Worm (Caenorhabditis elegans): ENCODE results near the gene hst-1.

Gene hst-1

ce11 chrIV:8737354-8737753, 46.0 kb upstream of the hst-1 start:
- TF ChIP-seq elt-3 (tag; optimal IDR thresholded peaks at IDR 0.05) (no peak), unc-120 (tag; optimal IDR thresholded peaks at IDR 0.05; ENCODE audit: poor library complexity, severe bottlenecking) (peak; percentile 10), hlh-1 (tag; optimal IDR thresholded peaks at IDR 0.05) (peak; percentile 11), bed-3 (GFP tag; optimal IDR thresholded peaks at IDR 0.05) (no peak), blmp-1 (tag; optimal IDR thresholded peaks at IDR 0.05) (no peak), mep-1 (tag; optimal IDR thresholded peaks at IDR 0.05) (no peak), ztf-11 (tag; optimal IDR thresholded peaks at IDR 0.05) (no peak), lsy-2 (tag; optimal IDR thresholded peaks at IDR 0.05) (no peak), pha-4 (tag; optimal IDR thresholded peaks at IDR 0.05) (peak; percentile 35), unc-62 (GFP tag; optimal IDR thresholded peaks at IDR 0.05) (no peak), ceh-83 (GFP tag; optimal IDR thresholded peaks at IDR 0.05) (no peak), cnd-1 (tag; optimal IDR thresholded peaks at IDR 0.05) (no peak)

ce11 chrIV:8730469-8730868, 39.2 kb upstream of the hst-1 start, which contains the start of gene F21D5.3:
Gene F21D5.3 (plus strand): TSS chrIV:8730815.
- no peak for TF ChIP-seq elt-3 (tag; optimal IDR thresholded peaks at IDR 0.05)
- no peak for TF ChIP-seq unc-120 (tag; optimal IDR thresholded peaks at IDR 0.05; ENCODE audit: poor library complexity, severe bottlenecking)
- TF ChIP-seq pha-4 (tag; optimal IDR thresholded peaks at IDR 0.05), result no peak
- no peak for TF ChIP-seq snpc-4 (tag; optimal IDR thresholded peaks at IDR 0.05)
- TF ChIP-seq cnd-1 (tag; optimal IDR thresholded peaks at IDR 0.05), result no peak
- no peak for TF ChIP-seq sem-2 (GFP tag; optimal IDR thresholded peaks at IDR 0.05)
- no peak for TF ChIP-seq blmp-1 (tag; optimal IDR thresholded peaks at IDR 0.05)
- TF ChIP-seq nhr-28 (tag; optimal IDR thresholded peaks at IDR 0.05), result no peak
- TF ChIP-seq nhr-2 (tag; optimal IDR thresholded peaks at IDR 0.05), result no peak

ce11 chrIV:8729636-8730035, 38.3 kb upstream of the hst-1 start:
- no peak for TF ChIP-seq cnd-1 (tag; optimal IDR thresholded peaks at IDR 0.05)
- TF ChIP-seq sem-2 (GFP tag; optimal IDR thresholded peaks at IDR 0.05), result no peak
- TF ChIP-seq unc-120 (tag; optimal IDR thresholded peaks at IDR 0.05; ENCODE audit: poor library complexity, severe bottlenecking), result no peak
- no peak for TF ChIP-seq ztf-11 (tag; optimal IDR thresholded peaks at IDR 0.05)
- no peak for TF ChIP-seq nhr-237 (tag; optimal IDR thresholded peaks at IDR 0.05)
- no peak for TF ChIP-seq lsy-2 (tag; optimal IDR thresholded peaks at IDR 0.05)
- no peak for TF ChIP-seq hlh-1 (tag; optimal IDR thresholded peaks at IDR 0.05)
- no peak for TF ChIP-seq mep-1 (tag; optimal IDR thresholded peaks at IDR 0.05)

- no peak for TF ChIP-seq blmp-1 (tag; optimal IDR thresholded peaks at IDR 0.05)
- no peak for TF ChIP-seq nhr-12 (tag; optimal IDR thresholded peaks at IDR 0.05)
- TF ChIP-seq M03D4.4 (tag; optimal IDR thresholded peaks at IDR 0.05), result no peak
- no peak for TF ChIP-seq sem-2 (GFP tag; optimal IDR thresholded peaks at IDR 0.05)
- TF ChIP-seq ceh-39 (tag; optimal IDR thresholded peaks at IDR 0.05), result no peak
- no peak for TF ChIP-seq hlh-1 (tag; optimal IDR thresholded peaks at IDR 0.05)
- no peak for TF ChIP-seq snpc-4 (tag; optimal IDR thresholded peaks at IDR 0.05)
- TF ChIP-seq nhr-237 (tag; optimal IDR thresholded peaks at IDR 0.05), result no peak
- no peak for TF ChIP-seq unc-62 (GFP tag; optimal IDR thresholded peaks at IDR 0.05)
- no peak for TF ChIP-seq nhr-28 (tag; optimal IDR thresholded peaks at IDR 0.05)
- no peak for TF ChIP-seq pha-4 (tag; optimal IDR thresholded peaks at IDR 0.05)
- no peak for TF ChIP-seq elt-3 (tag; optimal IDR thresholded peaks at IDR 0.05)
- no peak for TF ChIP-seq mls-2 (tag; optimal IDR thresholded peaks at IDR 0.05)
- no peak for TF ChIP-seq unc-120 (tag; optimal IDR thresholded peaks at IDR 0.05; ENCODE audit: poor library complexity, severe bottlenecking)
- no peak for TF ChIP-seq drap-1 (GFP tag; optimal IDR thresholded peaks at IDR 0.05)
- no peak for TF ChIP-seq cnd-1 (tag; optimal IDR thresholded peaks at IDR 0.05)
- no peak for TF ChIP-seq ztf-11 (tag; optimal IDR thresholded peaks at IDR 0.05)
- TF ChIP-seq lin-32 (GFP tag; optimal IDR thresholded peaks at IDR 0.05), result no peak
Observed at ce11 chrIV:8728122-8728521, 36.8 kb upstream of the hst-1 start, which contains the start of gene otub-3. Gene otub-3 (plus strand): TSS chrIV:8728177.

DNA sequence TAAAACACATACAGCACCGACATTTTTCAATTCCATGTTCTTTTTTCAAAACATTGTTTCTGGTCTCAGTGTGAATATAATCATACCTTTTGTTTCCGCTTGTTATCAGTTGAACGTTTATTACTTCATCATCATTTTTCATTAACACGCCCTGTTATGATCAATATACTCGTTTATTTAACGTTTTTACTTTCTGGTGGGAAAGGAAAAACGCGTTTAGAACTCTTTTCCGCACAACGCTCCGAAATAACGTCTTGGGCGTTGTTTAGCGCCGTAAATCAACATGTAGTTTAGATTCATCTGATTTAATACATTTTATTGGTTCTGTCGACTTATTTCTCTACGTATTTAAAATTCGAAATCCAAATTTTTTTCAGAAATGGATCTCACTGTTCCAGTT, 34.0 kb upstream of the hst-1 start, which contains the start of gene pgm-3:
TSS of gene pgm-3 (plus strand) at position 378 of the 400 bp plus-strand sequence.
- TF ChIP-seq ham-2 (GFP tag; optimal IDR thresholded peaks at IDR 0.05), result no peak
- no peak for TF ChIP-seq bed-3 (GFP tag; optimal IDR thresholded peaks at IDR 0.05)

DNA sequence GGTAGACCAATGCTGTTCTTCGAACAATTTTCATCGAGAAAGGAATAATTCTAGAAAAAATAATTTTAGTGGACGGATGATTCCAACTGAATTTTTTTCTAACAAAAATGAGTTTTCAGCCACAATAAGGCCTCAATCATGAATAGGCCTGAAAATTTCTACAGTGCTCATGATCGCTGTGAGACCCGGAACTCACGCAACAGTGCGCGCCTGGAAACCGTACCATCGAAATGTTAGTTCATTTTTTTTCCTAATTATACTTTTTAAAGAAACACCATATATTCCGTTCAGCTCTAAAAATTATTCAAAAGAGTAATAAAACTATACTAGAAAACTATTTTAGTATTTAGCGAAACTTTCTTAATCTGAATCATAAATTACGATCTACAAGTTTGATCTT, 33.6 kb upstream of the hst-1 start:
- TF ChIP-seq nhr-28 (tag; optimal IDR thresholded peaks at IDR 0.05), result no peak
- no peak for TF ChIP-seq nhr-76 (tag; optimal IDR thresholded peaks at IDR 0.05)
- TF ChIP-seq ham-2 (GFP tag; optimal IDR thresholded peaks at IDR 0.05), result no peak
- no peak for TF ChIP-seq ceh-83 (GFP tag; optimal IDR thresholded peaks at IDR 0.05)
- TF ChIP-seq ztf-11 (tag; optimal IDR thresholded peaks at IDR 0.05), result no peak
- no peak for TF ChIP-seq hlh-1 (tag; optimal IDR thresholded peaks at IDR 0.05)
- no peak for TF ChIP-seq nhr-12 (tag; optimal IDR thresholded peaks at IDR 0.05)
- no peak for TF ChIP-seq M03D4.4 (tag; optimal IDR thresholded peaks at IDR 0.05)
- no peak for TF ChIP-seq cnd-1 (tag; optimal IDR thresholded peaks at IDR 0.05)
- no peak for TF ChIP-seq sem-2 (GFP tag; optimal IDR thresholded peaks at IDR 0.05)
- no peak for TF ChIP-seq zip-8 (tag; optimal IDR thresholded peaks at IDR 0.05)
- TF ChIP-seq blmp-1 (tag; optimal IDR thresholded peaks at IDR 0.05), result no peak
- no peak for TF ChIP-seq nhr-237 (tag; optimal IDR thresholded peaks at IDR 0.05)
- no peak for TF ChIP-seq ceh-43 (GFP tag; optimal IDR thresholded peaks at IDR 0.05)
- TF ChIP-seq unc-120 (tag; optimal IDR thresholded peaks at IDR 0.05; ENCODE audit: poor library complexity, severe bottlenecking), result no peak
- TF ChIP-seq ces-1 (GFP tag; optimal IDR thresholded peaks at IDR 0.05), result no peak
- no peak for TF ChIP-seq lin-13 (tag; optimal IDR thresholded peaks at IDR 0.05)
- no peak for TF ChIP-seq mab-5 (tag; optimal IDR thresholded peaks at IDR 0.05)
- TF ChIP-seq bed-3 (GFP tag; optimal IDR thresholded peaks at IDR 0.05), result no peak
